Worm (Caenorhabditis elegans) whole organism, midembryonic: Measurements from ENCODE around the gene K02F3.12.

Experiments
- T22C8.4 ChIP-seq: fragments of 200-800 bp; sonication (Bioruptor generic); IDR thresholded peaks from 2 replicates; pipeline ENCODE4 v1.3.6; 2022; ENCODE audit warnings: missing genetic modification characterization, missing compliant biosample characterization
- flt-1 ChIP-seq: fragments of 200-800 bp; sonication (Bioruptor generic); IDR thresholded peaks from 2 replicates; pipeline ENCODE4 v1.3.6; 2022; ENCODE audit warnings: missing genetic modification characterization, missing compliant biosample characterization
- klf-2 ChIP-seq: fragments of 200-800 bp; sonication (Bioruptor generic); conservative IDR thresholded peaks from 2 replicates; pipeline ENCODE4 v1.3.6; 2022; ENCODE audit warnings: missing genetic modification reagents, missing genetic modification characterization, missing compliant biosample characterization
- med-1 ChIP-seq: sonication (generic microtip); optimal IDR thresholded peaks from 2 replicates; lab custom pipeline; 2017; ENCODE audit warnings: missing genetic modification characterization, mild to moderate bottlenecking, missing compliant biosample characterization, antibody characterized with exemption, missing genetic modification reagents; ENCODE audit not compliant: insufficient read depth
- ref-1 ChIP-seq: fragments of 200-800 bp; sonication (Bioruptor generic); conservative IDR thresholded peaks from 2 replicates; pipeline ENCODE4 v1.3.6; 2022; ENCODE audit warnings: missing genetic modification reagents, missing genetic modification characterization, missing compliant biosample characterization
- tab-1 ChIP-seq: fragments of 200-800 bp; sonication (Bioruptor generic); IDR thresholded peaks from 2 replicates; pipeline ENCODE4 v1.3.6; 2022; ENCODE audit warnings: missing genetic modification characterization, missing compliant biosample characterization

DNA sequence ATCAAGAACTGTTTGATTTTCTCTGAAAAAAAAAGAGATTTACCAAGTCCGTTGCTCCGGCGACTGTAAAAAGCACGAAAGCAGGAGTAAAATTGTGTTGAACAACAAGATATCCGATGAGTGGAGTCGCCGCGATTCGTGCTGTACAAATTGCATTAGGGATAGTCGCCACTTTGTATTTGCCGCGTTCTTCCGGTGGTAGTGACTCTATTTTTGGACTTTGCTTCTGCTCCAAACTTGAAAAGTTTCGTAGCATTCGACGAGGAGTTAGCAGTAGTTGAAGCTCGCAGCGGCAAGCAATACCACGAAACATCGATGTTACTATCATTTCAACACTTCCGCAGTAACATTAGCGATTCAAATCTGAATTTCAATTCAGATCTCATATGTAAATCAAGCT lies 53.2 kb downstream of the K02F3.12 start, which contains the start of gene crls-1:
- TF ChIP-seq flt-1 (GFP tag; lab: Robert Waterston, UW) (no peak), ref-1 (no peak), klf-2 (GFP tag; lab: Robert Waterston, UW) (no peak), med-1 (GFP tag; lab: Kevin White, UChicago) (no peak), tab-1 (GFP tag; lab: Robert Waterston, UW) (no peak), T22C8.4 (GFP tag; lab: Robert Waterston, UW) (no peak)
